Worm (Caenorhabditis elegans): ENCODE measurements around the gene srz-44.
"Not testable (repeated sequence)": the region's sequence is repeated elsewhere in the genome, so short reads cannot be mapped to it uniquely, and the experiment has no call there.

srz-44 gene

DNA sequence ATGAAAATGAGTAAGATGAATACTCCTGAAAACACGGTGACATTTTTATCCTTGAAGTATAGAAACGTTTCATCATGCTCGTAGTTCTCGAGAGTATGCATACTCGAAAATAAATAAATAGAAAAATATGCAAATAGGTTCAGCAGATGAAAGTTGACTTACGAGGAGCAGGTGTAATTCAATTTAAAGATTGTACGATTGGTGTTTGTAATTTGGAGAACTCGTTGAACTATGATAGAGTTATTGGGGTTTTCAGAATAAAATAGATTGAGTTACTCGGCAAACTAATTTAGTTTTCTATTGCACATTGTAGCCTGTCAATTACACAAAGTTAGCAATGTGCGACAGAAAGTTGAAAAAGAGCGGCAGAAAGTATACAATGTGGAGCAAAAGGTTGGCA is at the start of gene srz-44:
Gene srz-44 (minus strand): TSS at position 101 of the 400 bp plus-strand sequence.
- no peak for TF ChIP-seq ref-1 (GFP tag; conservative IDR thresholded peaks at IDR 0.05)
- no peak for TF ChIP-seq cog-1 (tag; optimal IDR thresholded peaks at IDR 0.05)
- TF ChIP-seq flt-1 (GFP tag; IDR thresholded peaks at IDR 0.05), result no peak
- no peak for TF ChIP-seq ztf-29 (GFP tag; IDR thresholded peaks at IDR 0.05)
- TF ChIP-seq T22C8.4 (GFP tag; IDR thresholded peaks at IDR 0.05), result no peak
- no peak for TF ChIP-seq ztf-23 (GFP tag; IDR thresholded peaks at IDR 0.05)
- no peak for TF ChIP-seq klf-2 (GFP tag; conservative IDR thresholded peaks at IDR 0.05)
- no peak for TF ChIP-seq tab-1 (GFP tag; IDR thresholded peaks at IDR 0.05)
- no peak for TF ChIP-seq med-1 (GFP tag; optimal IDR thresholded peaks at IDR 0.05; ENCODE audit: insufficient read depth)

DNA sequence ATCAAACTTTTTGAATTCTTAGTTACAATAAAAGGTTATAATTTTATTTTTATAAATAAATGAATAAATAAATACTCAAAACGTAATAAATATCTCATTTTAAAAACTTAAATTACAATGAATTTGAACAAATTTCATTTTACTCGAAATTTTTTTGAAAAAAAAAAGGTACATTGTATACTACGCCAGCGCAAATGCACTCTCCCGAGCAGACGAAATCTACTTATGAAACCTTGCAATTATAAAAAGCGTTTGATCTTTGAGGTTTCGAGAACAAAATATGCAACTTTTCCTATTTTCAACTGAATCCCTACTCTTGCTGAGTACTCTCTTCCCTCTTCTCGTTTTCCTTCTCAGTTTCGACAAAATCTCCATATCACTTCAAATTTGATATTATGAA is 48.9 kb upstream of the srz-44 start, which contains the start of gene nhr-197:
Gene nhr-197 (plus strand): TSS at position 301 of the 400 bp plus-strand sequence.
- no peak for TF ChIP-seq ref-1 (GFP tag; conservative IDR thresholded peaks at IDR 0.05)
- TF ChIP-seq klf-2 (GFP tag; conservative IDR thresholded peaks at IDR 0.05), result no peak
- no peak for TF ChIP-seq flt-1 (GFP tag; IDR thresholded peaks at IDR 0.05)
- TF ChIP-seq cog-1 (tag; optimal IDR thresholded peaks at IDR 0.05), result no peak
- TF ChIP-seq ztf-23 (GFP tag; IDR thresholded peaks at IDR 0.05), result no peak
- TF ChIP-seq med-1 (GFP tag; optimal IDR thresholded peaks at IDR 0.05; ENCODE audit: insufficient read depth), result no peak
- no peak for TF ChIP-seq T22C8.4 (GFP tag; IDR thresholded peaks at IDR 0.05)
- TF ChIP-seq ztf-29 (GFP tag; IDR thresholded peaks at IDR 0.05), result no peak
- no peak for TF ChIP-seq tab-1 (GFP tag; IDR thresholded peaks at IDR 0.05)

DNA sequence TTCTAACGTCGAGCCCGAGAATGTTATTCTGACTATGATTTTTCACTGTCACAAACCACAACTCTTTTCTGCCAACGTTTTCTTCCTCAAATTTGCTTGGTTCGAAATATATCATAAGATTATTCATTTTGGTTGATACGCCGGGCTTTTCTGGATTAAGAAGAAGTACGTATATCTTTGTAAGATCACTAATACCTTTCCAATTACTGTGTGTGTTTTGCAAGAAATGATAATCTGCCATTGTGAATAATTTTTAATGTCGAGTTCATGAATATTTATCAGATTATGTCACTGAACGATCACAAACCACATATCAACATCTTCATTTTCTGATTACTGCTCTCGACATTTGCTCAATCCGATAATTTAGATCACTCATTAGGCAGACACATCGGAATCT is 46.8 kb upstream of the srz-44 start, which contains the start of gene nhr-196:
Gene nhr-196 (plus strand): TSS at position 118 of the 400 bp plus-strand sequence.
- TF ChIP-seq ztf-23 (GFP tag; IDR thresholded peaks at IDR 0.05), result no peak
- TF ChIP-seq med-1 (GFP tag; optimal IDR thresholded peaks at IDR 0.05; ENCODE audit: insufficient read depth), result no peak
- no peak for TF ChIP-seq klf-2 (GFP tag; conservative IDR thresholded peaks at IDR 0.05)
- no peak for TF ChIP-seq ztf-29 (GFP tag; IDR thresholded peaks at IDR 0.05)
- no peak for TF ChIP-seq ref-1 (GFP tag; conservative IDR thresholded peaks at IDR 0.05)
- TF ChIP-seq cog-1 (tag; optimal IDR thresholded peaks at IDR 0.05), result no peak
- TF ChIP-seq flt-1 (GFP tag; IDR thresholded peaks at IDR 0.05), result no peak

DNA sequence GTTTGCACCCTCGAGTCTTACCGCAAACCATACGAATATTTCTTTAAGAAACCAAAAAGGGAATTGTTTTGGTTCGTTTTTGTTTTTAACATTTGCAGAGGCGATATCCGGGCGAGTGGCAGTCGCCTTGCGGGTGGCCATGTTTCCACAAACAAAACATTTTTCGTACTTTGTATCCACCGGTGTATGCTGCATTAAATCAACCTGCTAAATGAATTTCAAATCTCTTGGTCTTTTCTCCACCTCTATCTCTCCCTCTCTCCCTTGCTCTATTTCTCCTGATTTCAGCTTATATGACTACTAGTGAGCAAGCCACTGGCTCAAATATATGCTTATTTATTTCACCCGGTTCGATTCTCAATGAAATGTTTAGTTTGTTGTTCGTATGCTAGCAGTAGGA is 38.5 kb upstream of the srz-44 start, which contains the start of gene nhr-52:
Gene nhr-52 (plus strand): TSS at position 301 of the 400 bp plus-strand sequence.
- TF ChIP-seq T22C8.4 (GFP tag; IDR thresholded peaks at IDR 0.05), result no peak
- TF ChIP-seq ztf-29 (GFP tag; IDR thresholded peaks at IDR 0.05), result no peak
- TF ChIP-seq ref-1 (GFP tag; conservative IDR thresholded peaks at IDR 0.05), result no peak
- TF ChIP-seq cog-1 (tag; optimal IDR thresholded peaks at IDR 0.05), result no peak
- no peak for TF ChIP-seq med-1 (GFP tag; optimal IDR thresholded peaks at IDR 0.05; ENCODE audit: insufficient read depth)
- no peak for TF ChIP-seq klf-2 (GFP tag; conservative IDR thresholded peaks at IDR 0.05)
- TF ChIP-seq tab-1 (GFP tag; IDR thresholded peaks at IDR 0.05), result no peak
- TF ChIP-seq ztf-23 (GFP tag; IDR thresholded peaks at IDR 0.05), result no peak
- no peak for TF ChIP-seq flt-1 (GFP tag; IDR thresholded peaks at IDR 0.05)

DNA sequence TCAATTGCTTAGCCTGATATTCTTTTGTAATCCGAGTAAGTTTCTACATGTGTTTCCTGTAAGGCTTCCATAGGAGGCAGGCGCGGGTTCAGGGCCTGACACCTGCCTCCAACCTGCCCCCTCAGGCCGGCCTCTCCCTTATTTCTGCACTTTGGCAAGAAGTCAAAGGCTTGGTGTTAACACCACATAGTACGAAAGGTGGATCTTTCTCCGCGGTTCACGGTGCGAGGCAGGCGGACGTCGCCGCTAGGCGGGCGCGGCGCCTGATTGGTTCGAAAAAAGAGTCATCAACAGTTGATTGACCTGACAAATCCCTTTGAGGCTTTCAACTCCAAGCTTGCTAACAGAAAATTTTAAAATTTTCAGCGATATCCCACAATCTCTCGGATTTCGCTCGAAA is 36.1 kb upstream of the srz-44 start:
- TF ChIP-seq flt-1 (GFP tag; IDR thresholded peaks at IDR 0.05), result no peak
- TF ChIP-seq tab-1 (GFP tag; IDR thresholded peaks at IDR 0.05), result 0 out of 2 replicates have a peak, but pooled peaks have one; percentile 22

DNA sequence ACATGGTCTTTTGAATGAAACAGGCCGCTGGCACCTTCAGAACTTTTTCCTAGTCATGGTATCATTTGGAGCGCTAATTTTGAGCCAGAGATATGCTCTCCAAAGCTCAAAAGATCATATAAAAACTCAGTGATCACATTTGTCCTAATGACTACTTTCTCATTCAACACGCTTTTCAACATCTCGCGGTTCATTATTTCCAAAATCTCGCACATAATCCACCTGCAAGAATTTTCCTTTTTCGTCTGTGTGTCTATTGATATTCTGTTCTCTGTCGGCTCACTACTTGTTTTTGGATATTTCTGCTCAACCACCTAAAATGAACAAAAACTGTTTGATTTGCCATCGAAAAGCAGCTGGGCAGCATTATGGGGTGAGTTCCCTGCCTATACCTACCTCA is 35.0 kb upstream of the srz-44 start, which contains the start of gene nhr-51:
Gene nhr-51 (plus strand): TSS at position 301 of the 400 bp plus-strand sequence.
- TF ChIP-seq klf-2 (GFP tag; conservative IDR thresholded peaks at IDR 0.05) (no peak), tab-1 (GFP tag; IDR thresholded peaks at IDR 0.05) (no peak), ztf-23 (GFP tag; IDR thresholded peaks at IDR 0.05) (no peak), ztf-29 (GFP tag; IDR thresholded peaks at IDR 0.05) (no peak), med-1 (GFP tag; optimal IDR thresholded peaks at IDR 0.05; ENCODE audit: insufficient read depth) (no peak), ref-1 (GFP tag; conservative IDR thresholded peaks at IDR 0.05) (no peak), T22C8.4 (GFP tag; IDR thresholded peaks at IDR 0.05) (no peak), cog-1 (tag; optimal IDR thresholded peaks at IDR 0.05) (no peak), flt-1 (GFP tag; IDR thresholded peaks at IDR 0.05) (no peak)

DNA sequence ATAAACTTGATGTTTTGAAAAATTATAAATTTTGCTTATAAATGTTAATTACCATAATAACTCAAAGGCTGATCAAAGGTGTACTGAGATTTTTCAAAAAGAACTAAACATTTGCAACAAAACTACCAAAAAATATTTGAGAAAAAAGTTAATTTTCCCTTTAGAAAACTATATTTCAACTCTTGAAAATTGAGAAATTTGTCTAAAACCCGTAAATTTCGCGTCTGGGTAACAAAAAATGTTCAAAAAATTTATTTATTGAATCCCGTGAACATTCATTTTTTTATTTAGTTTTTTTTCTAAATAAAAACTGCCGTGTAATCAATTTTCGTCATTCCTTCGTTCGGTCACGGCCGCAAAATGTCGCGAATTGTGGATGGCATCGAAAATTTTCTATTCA is 31.4 kb upstream of the srz-44 start, which contains the start of gene K06B4.15:
Gene K06B4.15 (plus strand): TSS at position 301 of the 400 bp plus-strand sequence.
- TF ChIP-seq T22C8.4 (GFP tag; IDR thresholded peaks at IDR 0.05); ref-1 (GFP tag; conservative IDR thresholded peaks at IDR 0.05); med-1 (GFP tag; optimal IDR thresholded peaks at IDR 0.05; ENCODE audit: insufficient read depth): not testable (repeated sequence)

DNA sequence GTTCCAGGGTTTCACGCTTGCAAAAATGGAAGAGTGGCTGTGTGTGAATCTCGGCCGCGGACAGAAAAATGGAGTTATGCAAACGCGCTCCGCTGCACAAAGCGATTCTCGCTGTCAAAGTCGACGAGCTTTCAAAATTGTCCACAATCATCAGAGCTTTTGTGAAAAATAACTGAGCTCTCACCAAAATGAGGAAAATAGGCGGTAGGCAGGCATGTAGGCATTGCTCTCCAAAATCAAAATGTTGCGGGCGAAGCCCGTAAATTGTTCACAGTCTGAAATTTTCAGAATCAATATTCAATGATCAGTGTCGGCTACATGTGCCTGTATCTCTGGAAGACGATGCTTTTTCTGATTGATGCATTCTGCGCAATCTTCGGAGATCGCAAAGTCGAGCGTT is 30.1 kb upstream of the srz-44 start, which contains the start of gene K06B4.4:
Gene K06B4.4 (plus strand): TSS at position 301 of the 400 bp plus-strand sequence.
- TF ChIP-seq tab-1 (GFP tag; IDR thresholded peaks at IDR 0.05), result no peak
- TF ChIP-seq ztf-23 (GFP tag; IDR thresholded peaks at IDR 0.05), result no peak
- TF ChIP-seq klf-2 (GFP tag; conservative IDR thresholded peaks at IDR 0.05), result no peak
- TF ChIP-seq cog-1 (tag; optimal IDR thresholded peaks at IDR 0.05), result no peak

DNA sequence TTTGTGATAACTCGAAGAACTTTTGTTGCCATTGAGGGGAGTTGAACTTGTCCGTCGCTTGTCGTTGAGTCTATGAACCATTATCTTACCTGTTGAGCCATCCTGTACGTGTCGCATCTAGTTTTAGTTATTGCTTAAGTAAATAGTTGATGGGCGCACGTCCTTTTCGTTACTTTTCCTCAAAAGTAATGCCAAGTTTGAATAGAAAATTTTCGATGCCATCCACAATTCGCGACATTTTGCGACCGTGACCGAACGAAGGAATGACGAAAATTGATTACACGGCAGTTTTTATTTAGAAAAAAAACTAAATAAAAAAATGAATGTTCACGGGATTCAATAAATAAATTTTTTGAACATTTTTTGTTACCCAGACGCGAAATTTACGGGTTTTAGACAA is 29.4 kb upstream of the srz-44 start, which contains the start of gene F53E4.1:
Gene F53E4.1 (minus strand): TSS at position 101 of the 400 bp plus-strand sequence.
- not testable (repeated sequence) for TF ChIP-seq med-1 (GFP tag; optimal IDR thresholded peaks at IDR 0.05; ENCODE audit: insufficient read depth); cog-1 (tag; optimal IDR thresholded peaks at IDR 0.05); flt-1 (GFP tag; IDR thresholded peaks at IDR 0.05)

DNA sequence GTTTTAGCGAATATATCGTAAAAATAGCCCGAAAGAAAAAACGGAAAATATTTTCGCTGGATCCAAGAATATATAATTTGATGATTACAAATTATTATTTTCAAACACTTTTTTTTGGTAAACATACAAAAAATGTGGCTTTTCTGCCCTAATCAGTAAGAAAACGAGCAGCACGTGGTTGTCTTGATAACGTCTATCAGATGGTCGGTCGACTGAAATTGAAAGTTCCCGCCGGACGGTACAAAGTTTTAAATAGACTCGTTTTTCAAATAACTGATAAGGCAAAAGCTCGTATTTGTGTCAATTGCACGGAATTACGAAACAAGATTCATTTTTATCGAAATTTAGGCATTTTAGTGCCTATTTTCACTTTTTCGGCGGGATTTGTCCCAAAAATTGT is 28.0 kb upstream of the srz-44 start:
- TF ChIP-seq tab-1 (GFP tag; IDR thresholded peaks at IDR 0.05), result no peak
- no peak for TF ChIP-seq ref-1 (GFP tag; conservative IDR thresholded peaks at IDR 0.05)
- no peak for TF ChIP-seq ztf-23 (GFP tag; IDR thresholded peaks at IDR 0.05)
- no peak for TF ChIP-seq ztf-29 (GFP tag; IDR thresholded peaks at IDR 0.05)
- TF ChIP-seq klf-2 (GFP tag; conservative IDR thresholded peaks at IDR 0.05), result no peak
- no peak for TF ChIP-seq cog-1 (tag; optimal IDR thresholded peaks at IDR 0.05)
- TF ChIP-seq med-1 (GFP tag; optimal IDR thresholded peaks at IDR 0.05; ENCODE audit: insufficient read depth), result no peak
- TF ChIP-seq flt-1 (GFP tag; IDR thresholded peaks at IDR 0.05), result no peak
- no peak for TF ChIP-seq T22C8.4 (GFP tag; IDR thresholded peaks at IDR 0.05)
